Fruit fly (Drosophila melanogaster) whole organism: Measurements from ENCODE around the gene mthl1.

Experiments used
- CG8478 ChIP-seq: fragments of >200 bp; optimal IDR thresholded peaks from 2 replicates; lab custom pipeline; 2018; ENCODE audit warnings: inconsistent platforms
- Dll ChIP-seq: fragments of >200 bp; optimal IDR thresholded peaks from 2 replicates; lab custom pipeline; 2017
- EcR ChIP-seq, 2 experiments: fragments of >200 bp; optimal IDR thresholded peaks; 2 replicates each; lab custom pipeline; 2017; ENCODE audit warnings: missing biosample characterization in 2 of 2, missing genetic modification characterization in 2 of 2, missing genetic modification reagents in 2 of 2
- pan ChIP-seq: fragments of >200 bp; optimal IDR thresholded peaks from 2 replicates; lab custom pipeline; 2017
- usp ChIP-seq: fragments of >200 bp; optimal IDR thresholded peaks from 2 replicates; lab custom pipeline; 2017; ENCODE audit warnings: missing biosample characterization, missing genetic modification characterization, mixed read lengths

- TF ChIP-seq pan (lab: Kevin White, UChicago), result no peak
- TF ChIP-seq CG8478, result no peak
- no peak for TF ChIP-seq usp (GFP tag; lab: Kevin White, UChicago)
- no peak for TF ChIP-seq Dll (lab: Kevin White, UChicago)
- TF ChIP-seq EcR (GFP tag; optimal IDR thresholded peaks at IDR 0.05; lab: Kevin White, UChicago), result no peak
Observed at dm6 chrX:16687400-16688105, 46.8 kb downstream of the mthl1 start.
